Fruit fly (Drosophila melanogaster): ENCODE measurements around the gene CG42327.
A peak's percentile ranks its signal among the peaks of the same experiment; 100 is the strongest.

The CG42327 gene

dm6 chr3R:11626571-11626970 lies 29.4 kb upstream of the CG42327 start, which contains the start of the genes CG6813 and CG18764 (continued):
- TF ChIP-seq CG17829 (tag; optimal IDR thresholded peaks at IDR 0.05) (no peak), tio (GFP tag; optimal IDR thresholded peaks at IDR 0.05) (no peak), dimm (GFP tag; IDR thresholded peaks at IDR 0.05) (no peak), CG10366 (GFP tag; IDR thresholded peaks at IDR 0.05) (no peak), ato (GFP tag; IDR thresholded peaks at IDR 0.05; ENCODE audit: partially characterized antibody) (0 out of 2 replicates have a peak, but pooled peaks have one; percentile 32), tup (GFP tag; optimal IDR thresholded peaks at IDR 0.05) (no peak), da (GFP tag; optimal IDR thresholded peaks at IDR 0.05) (no peak), CG3163 (GFP tag; optimal IDR thresholded peaks at IDR 0.05) (no peak), C15 (GFP tag; IDR thresholded peaks at IDR 0.05) (no peak), CG12071 (GFP tag; optimal IDR thresholded peaks at IDR 0.05) (no peak), CG2202 (tag; optimal IDR thresholded peaks at IDR 0.05) (no peak), Dref (GFP tag; IDR thresholded peaks at IDR 0.05) (peak; percentile 49), chif (GFP tag; optimal IDR thresholded peaks at IDR 0.05) (no peak), HHEX (GFP tag; optimal IDR thresholded peaks at IDR 0.05) (no peak), ssp (GFP tag; IDR thresholded peaks at IDR 0.05) (no peak), kay (GFP tag; optimal IDR thresholded peaks at IDR 0.05) (no peak), CG1529 (GFP tag; optimal IDR thresholded peaks at IDR 0.05) (no peak), E2f2 (GFP tag; IDR thresholded peaks at IDR 0.05) (peak; percentile 55), CG11695 (GFP tag; IDR thresholded peaks at IDR 0.05) (no peak), CG1603 (tag; optimal IDR thresholded peaks at IDR 0.05) (peak; percentile 34), prd (optimal IDR thresholded peaks at IDR 0.05) (no peak), prd (GFP tag; IDR thresholded peaks at IDR 0.05) (no peak), CG6791 (GFP tag; IDR thresholded peaks at IDR 0.05; ENCODE audit: partially characterized antibody) (0 out of 3 replicates have a peak, but pooled peaks have one; percentile 30), CG11093 (GFP tag; IDR thresholded peaks at IDR 0.05) (no peak), Meics (GFP tag; optimal IDR thresholded peaks at IDR 0.05) (no peak), gem (tag; optimal IDR thresholded peaks at IDR 0.05) (no peak), so (GFP tag; IDR thresholded peaks at IDR 0.05) (no peak), phol (tag; optimal IDR thresholded peaks at IDR 0.05) (no peak), maf-S (GFP tag; optimal IDR thresholded peaks at IDR 0.05) (no peak), CG6765 (GFP tag; optimal IDR thresholded peaks at IDR 0.05) (no peak), zf30C (GFP tag; optimal IDR thresholded peaks at IDR 0.05) (no peak), scrt (GFP tag; optimal IDR thresholded peaks at IDR 0.05) (peak; percentile 85), Dfd (GFP tag; optimal IDR thresholded peaks at IDR 0.05) (no peak), CG2199 (GFP tag; IDR thresholded peaks at IDR 0.05) (no peak), CkIIα-i1 (GFP tag; IDR thresholded peaks at IDR 0.05) (no peak), Rfx (GFP tag; IDR thresholded peaks at IDR 0.05) (no peak), HmgZ (tag; optimal IDR thresholded peaks at IDR 0.05) (no peak), fd3F (GFP tag; optimal IDR thresholded peaks at IDR 0.05) (no peak), CG4707 (GFP tag; optimal IDR thresholded peaks at IDR 0.05) (no peak), CoRest (tag; optimal IDR thresholded peaks at IDR 0.05) (no peak), CG7839 (tag; optimal IDR thresholded peaks at IDR 0.05) (no peak), lmd (GFP tag; IDR thresholded peaks at IDR 0.05) (no peak), MTF-1 (GFP tag; optimal IDR thresholded peaks at IDR 0.05; ENCODE audit: borderline replicate concordance) (no peak), CG11696 (GFP tag; IDR thresholded peaks at IDR 0.05) (no peak), CG18764 (GFP tag; optimal IDR thresholded peaks at IDR 0.05) (no peak), Hmx (GFP tag; optimal IDR thresholded peaks at IDR 0.05) (no peak), ac (GFP tag; optimal IDR thresholded peaks at IDR 0.05) (no peak), MBD-R2 (GFP tag; IDR thresholded peaks at IDR 0.05) (peak; percentile 72), ab (GFP tag; optimal IDR thresholded peaks at IDR 0.05) (no peak), Drgx (GFP tag; IDR thresholded peaks at IDR 0.05) (no peak), H15 (GFP tag; IDR thresholded peaks at IDR 0.05) (no peak), repo (GFP tag; optimal IDR thresholded peaks at IDR 0.05) (no peak), gce (GFP tag; IDR thresholded peaks at IDR 0.05) (no peak)
